Worm (Caenorhabditis elegans) whole organism, midembryonic: ENCODE data around the gene C44C10.7.

ENCODE experiments used
- T22C8.4 ChIP-seq: fragments of 200-800 bp; sonication (Bioruptor generic); IDR thresholded peaks from 2 replicates; pipeline ENCODE4 v1.3.6; 2022; ENCODE audit warnings: missing genetic modification characterization, missing compliant biosample characterization
- cog-1 ChIP-seq: sonication (generic microtip); optimal IDR thresholded peaks from 2 replicates; lab custom pipeline; 2016; ENCODE audit warnings: missing genetic modification characterization, missing compliant biosample characterization
- flt-1 ChIP-seq: fragments of 200-800 bp; sonication (Bioruptor generic); IDR thresholded peaks from 2 replicates; pipeline ENCODE4 v1.3.6; 2022; ENCODE audit warnings: missing genetic modification characterization, missing compliant biosample characterization
- klf-2 ChIP-seq: fragments of 200-800 bp; sonication (Bioruptor generic); conservative IDR thresholded peaks from 2 replicates; pipeline ENCODE4 v1.3.6; 2022; ENCODE audit warnings: missing genetic modification reagents, missing genetic modification characterization, missing compliant biosample characterization
- med-1 ChIP-seq: sonication (generic microtip); optimal IDR thresholded peaks from 2 replicates; lab custom pipeline; 2017; ENCODE audit warnings: missing genetic modification characterization, mild to moderate bottlenecking, missing compliant biosample characterization, antibody characterized with exemption, missing genetic modification reagents; ENCODE audit not compliant: insufficient read depth
- ref-1 ChIP-seq: fragments of 200-800 bp; sonication (Bioruptor generic); conservative IDR thresholded peaks from 2 replicates; pipeline ENCODE4 v1.3.6; 2022; ENCODE audit warnings: missing genetic modification reagents, missing genetic modification characterization, missing compliant biosample characterization
- tab-1 ChIP-seq: fragments of 200-800 bp; sonication (Bioruptor generic); IDR thresholded peaks from 2 replicates; pipeline ENCODE4 v1.3.6; 2022; ENCODE audit warnings: missing genetic modification characterization, missing compliant biosample characterization
- ztf-23 ChIP-seq: fragments of 200-800 bp; sonication (Bioruptor generic); IDR thresholded peaks from 2 replicates; pipeline ENCODE4 v1.3.6; 2022; ENCODE audit warnings: missing genetic modification reagents, missing genetic modification characterization, missing compliant biosample characterization
- ztf-29 ChIP-seq: fragments of 200-800 bp; sonication (Bioruptor generic); IDR thresholded peaks from 2 replicates; pipeline ENCODE4 v1.3.6; 2022; ENCODE audit warnings: missing genetic modification reagents, missing genetic modification characterization, missing compliant biosample characterization

Gene C44C10.7

DNA sequence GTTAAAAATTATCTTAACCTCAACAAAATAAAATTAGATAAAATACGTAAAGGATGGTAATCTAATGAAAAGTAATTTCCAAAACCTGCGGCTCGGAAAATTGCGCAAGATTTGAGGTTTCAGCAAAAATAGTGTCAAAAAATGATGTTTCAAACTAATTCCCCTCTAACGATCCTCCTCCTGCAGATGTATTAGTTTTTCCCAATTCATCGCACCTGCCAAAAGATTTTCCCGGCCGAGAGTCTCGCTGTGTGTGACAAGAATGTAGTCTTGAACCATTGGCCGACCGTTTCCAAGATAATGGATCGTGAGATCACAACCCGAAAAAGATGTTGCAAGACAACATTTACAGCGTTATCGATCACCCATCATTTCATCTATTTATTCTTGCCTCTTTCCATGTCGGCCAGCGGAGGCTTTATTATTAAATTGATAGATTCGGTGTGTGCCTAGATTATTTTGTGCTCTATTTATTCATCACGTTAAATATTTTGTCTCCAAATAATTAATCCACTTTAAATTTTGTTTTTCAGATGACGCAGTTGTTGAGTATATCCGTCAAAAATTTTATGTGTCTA, 2.0 kb upstream of the C44C10.7 start, which contains the start of the genes C44C10.10 and C44C10.5:
Gene C44C10.10 (plus strand): TSS at position 301 of the 578 bp plus-strand sequence.
Gene C44C10.5 (plus strand): TSS at position 528 of the 578 bp plus-strand sequence.
- TF ChIP-seq tab-1, result no peak
- TF ChIP-seq ztf-23, result no peak
- TF ChIP-seq med-1 (GFP tag; lab: Kevin White, UChicago), result no peak
- no peak for TF ChIP-seq T22C8.4 (GFP tag; lab: Robert Waterston, UW)
- TF ChIP-seq flt-1 (GFP tag; lab: Robert Waterston, UW), result no peak
- no peak for TF ChIP-seq cog-1
- no peak for TF ChIP-seq ztf-29 (GFP tag; lab: Robert Waterston, UW)
- TF ChIP-seq ref-1 (GFP tag; lab: Robert Waterston, UW), result no peak
- TF ChIP-seq klf-2, result no peak

DNA sequence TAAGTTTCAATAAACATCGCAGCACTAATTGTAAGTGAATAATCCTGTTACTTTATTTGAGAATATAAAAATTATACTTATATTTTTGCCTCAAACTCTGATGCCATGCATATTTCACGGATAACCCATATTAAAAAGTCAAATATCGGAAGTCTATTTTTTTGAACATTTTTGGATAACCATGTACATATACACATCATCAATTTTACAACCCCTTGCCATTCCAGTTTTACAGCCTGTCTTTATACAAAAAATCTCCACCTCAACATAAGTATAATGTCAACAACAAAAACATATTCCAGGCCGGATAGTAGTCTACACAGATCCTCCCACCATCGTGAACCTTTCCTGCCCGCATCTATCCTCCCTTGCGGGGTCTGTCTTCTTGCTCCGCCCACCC, 3.8 kb downstream of the C44C10.7 start, which contains the start of gene hnd-1:
Gene hnd-1 (plus strand): TSS at position 301 of the 400 bp plus-strand sequence.
- TF ChIP-seq tab-1 (no peak), klf-2 (no peak), ztf-29 (GFP tag; lab: Robert Waterston, UW) (no peak), flt-1 (GFP tag; lab: Robert Waterston, UW) (no peak), med-1 (GFP tag; lab: Kevin White, UChicago) (no peak), ref-1 (GFP tag; lab: Robert Waterston, UW) (no peak), T22C8.4 (GFP tag; lab: Robert Waterston, UW) (no peak), cog-1 (no peak), ztf-23 (no peak)

DNA sequence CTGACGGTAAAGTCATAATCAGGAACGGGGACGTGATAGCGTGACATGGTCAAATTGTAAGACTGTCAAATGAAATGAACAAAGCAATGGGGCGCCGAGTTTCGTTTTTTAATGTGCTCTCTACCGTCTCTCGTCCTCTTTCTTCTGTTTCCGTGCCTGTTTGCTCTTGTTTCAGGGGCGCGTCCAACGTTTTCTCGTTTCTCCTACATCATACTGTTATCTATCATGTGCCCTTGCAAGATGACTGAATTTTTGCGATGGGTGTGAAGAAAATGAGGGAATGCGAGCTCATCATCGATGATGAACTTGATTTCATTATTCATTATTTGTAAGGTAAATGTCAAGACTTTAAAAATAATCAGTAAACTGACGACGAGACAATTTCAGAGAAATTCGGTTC, 7.2 kb downstream of the C44C10.7 start, which contains the start of gene T04F8.7:
Gene T04F8.7 (minus strand): TSS at position 130 of the 400 bp plus-strand sequence.
- no peak for TF ChIP-seq ref-1 (GFP tag; lab: Robert Waterston, UW)
- TF ChIP-seq med-1 (GFP tag; lab: Kevin White, UChicago), result no peak
- no peak for TF ChIP-seq tab-1
- no peak for TF ChIP-seq flt-1 (GFP tag; lab: Robert Waterston, UW)
- TF ChIP-seq klf-2, result no peak
- no peak for TF ChIP-seq cog-1
- no peak for TF ChIP-seq ztf-29 (GFP tag; lab: Robert Waterston, UW)
- no peak for TF ChIP-seq ztf-23
- TF ChIP-seq T22C8.4 (GFP tag; lab: Robert Waterston, UW), result no peak

DNA sequence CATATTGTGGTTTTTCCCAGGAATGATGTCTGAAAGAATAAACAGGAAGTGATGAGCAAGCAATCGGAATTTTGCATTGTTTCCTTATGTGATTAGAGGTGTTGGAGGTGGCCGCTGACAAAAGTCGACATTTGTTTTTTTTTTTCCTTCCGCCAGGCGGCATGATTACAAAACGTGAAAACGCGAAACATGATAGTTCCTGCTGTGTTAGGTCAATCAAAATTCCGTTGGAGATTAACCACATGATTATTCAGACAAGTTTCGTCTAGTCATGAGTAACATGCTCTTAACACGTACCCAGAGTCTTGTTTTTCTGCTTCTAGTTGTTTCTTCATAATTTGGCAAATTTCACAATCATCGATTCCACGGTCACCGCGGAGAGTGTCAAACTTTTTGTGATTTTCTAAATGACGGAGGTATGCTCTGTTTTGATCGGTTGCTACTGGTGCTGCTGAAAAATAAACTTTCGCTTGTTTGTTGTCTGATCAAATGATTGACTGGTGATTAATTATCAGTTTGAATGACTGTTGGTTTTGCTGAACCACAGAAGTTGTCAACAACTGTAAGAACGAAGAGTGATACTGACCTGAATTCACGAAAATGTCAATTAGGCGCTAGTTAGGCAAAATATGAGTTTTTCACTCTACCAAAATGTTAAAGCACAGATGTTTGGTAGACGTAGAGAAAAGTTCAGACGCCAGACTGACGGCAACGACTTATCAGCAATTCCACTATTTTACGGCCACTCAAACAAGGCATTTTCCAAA, 8.7 kb downstream of the C44C10.7 start:
- TF ChIP-seq cog-1 (no peak), med-1 (GFP tag; lab: Kevin White, UChicago) (no peak), ztf-29 (GFP tag; lab: Robert Waterston, UW) (no peak), ztf-23 (no peak), flt-1 (GFP tag; lab: Robert Waterston, UW) (no peak), ref-1 (GFP tag; lab: Robert Waterston, UW) (no peak)

DNA sequence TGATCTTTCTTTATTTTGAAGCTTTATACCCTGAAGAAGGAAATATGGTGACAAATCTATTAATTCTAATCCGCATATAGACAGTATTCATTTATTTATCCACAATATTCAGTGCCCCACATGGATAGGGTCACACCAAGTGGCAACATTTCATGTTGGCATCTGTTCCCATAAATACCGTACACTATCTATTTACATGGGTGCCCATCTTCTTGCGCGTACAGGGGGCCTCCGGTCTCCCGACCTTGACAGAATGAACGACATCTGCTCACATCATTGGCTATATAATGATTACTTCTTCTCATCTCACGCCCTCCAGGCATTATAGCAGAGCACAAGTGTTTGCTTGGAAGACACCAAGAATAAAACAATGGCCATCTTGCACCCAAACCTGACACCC, 12.5 kb downstream of the C44C10.7 start:
- no peak for TF ChIP-seq med-1 (GFP tag; lab: Kevin White, UChicago)
- TF ChIP-seq cog-1, result peak; percentile 21

DNA sequence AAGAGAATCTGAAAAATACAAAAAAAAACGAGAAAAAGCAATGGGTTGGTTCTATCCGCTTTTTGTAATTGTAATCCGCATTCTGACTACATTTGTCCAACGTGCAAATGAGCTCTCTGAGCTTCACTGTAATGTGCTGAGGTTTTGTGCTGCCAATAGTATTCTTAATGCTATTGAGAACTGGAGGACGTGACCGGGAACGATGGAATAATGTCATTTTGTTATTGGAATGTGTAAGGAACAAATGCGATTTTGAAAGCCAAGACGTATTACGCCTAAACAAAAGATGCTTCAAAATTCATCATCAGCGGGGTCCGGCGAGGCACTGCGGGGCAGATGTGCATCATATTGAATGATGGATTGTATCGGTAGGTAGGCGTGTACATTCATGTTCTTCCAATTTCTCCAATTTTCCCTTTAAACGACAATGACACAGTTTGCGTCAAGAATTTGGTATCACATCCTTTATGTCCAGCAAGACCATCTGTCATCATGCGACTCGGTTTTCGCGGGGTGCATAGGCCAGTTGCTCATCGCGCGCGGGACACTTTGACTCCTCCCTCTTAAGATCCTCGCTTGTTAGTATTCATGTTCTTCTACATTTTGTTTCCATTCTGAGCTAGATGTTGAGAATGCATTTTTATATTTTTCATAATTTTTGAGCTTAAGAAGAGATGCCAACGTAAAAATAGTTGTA, 14.9 kb downstream of the C44C10.7 start:
- TF ChIP-seq ztf-29 (GFP tag; lab: Robert Waterston, UW) (no peak), klf-2 (no peak), cog-1 (no peak), tab-1 (no peak), ref-1 (GFP tag; lab: Robert Waterston, UW) (no peak), med-1 (GFP tag; lab: Kevin White, UChicago) (no peak), ztf-23 (no peak), T22C8.4 (GFP tag; lab: Robert Waterston, UW) (no peak), flt-1 (GFP tag; lab: Robert Waterston, UW) (no peak)

DNA sequence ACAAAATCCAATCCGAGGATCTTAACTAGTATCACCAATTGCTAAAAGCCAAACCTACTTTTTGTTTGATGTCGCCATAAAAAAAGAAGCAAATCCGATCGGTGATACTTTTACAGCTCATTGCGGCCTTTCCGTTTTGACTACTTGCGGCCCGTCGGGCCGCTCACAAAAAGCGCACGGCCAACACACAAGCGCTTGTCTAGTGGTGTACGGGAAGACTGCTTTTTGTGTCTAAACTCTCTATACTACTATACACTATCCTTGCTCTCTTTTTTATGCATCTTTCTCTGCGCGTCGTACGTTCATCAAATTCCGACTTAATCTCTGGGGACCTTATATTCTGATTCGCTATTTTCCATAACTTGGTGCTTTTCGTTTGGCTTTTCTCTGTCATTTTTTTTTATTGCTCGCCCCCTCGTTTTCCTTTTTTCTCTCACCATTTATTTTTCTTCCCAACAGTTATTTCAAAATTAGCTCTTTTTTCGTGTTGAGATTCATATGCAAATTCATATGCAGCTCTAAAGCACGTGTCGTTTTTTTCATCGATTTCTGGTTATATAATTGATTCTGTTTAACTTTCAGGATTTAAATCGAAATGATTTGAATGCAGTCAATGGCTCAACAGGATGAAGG, 21.4 kb downstream of the C44C10.7 start, which contains the start of gene noca-2:
Gene noca-2 (plus strand): TSS at position 583 of the 633 bp plus-strand sequence.
- TF ChIP-seq tab-1 (no peak), cog-1 (peak; percentile 46)

DNA sequence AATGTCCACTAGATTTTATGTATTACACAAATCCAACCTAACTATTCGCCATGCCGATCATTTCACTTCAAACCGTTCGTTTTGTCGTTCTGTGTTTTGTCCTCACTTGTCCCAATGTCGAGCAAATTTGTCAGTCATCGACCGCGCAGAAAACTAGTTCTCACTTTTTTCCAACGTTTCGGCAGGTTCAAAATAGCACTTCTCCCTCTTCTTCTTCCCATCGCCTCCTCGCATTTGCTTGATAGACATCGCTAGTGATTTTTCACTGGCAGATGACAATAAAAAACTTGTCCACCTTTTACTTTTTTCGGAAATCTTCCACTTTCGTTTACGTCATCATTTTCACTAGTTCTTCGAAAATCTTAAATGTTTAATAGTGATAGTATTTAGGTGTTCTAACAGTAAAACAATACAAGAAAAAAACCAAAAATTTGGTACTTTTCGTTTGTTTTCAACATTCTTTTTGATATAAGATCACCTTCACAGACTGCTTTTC, 22.5 kb downstream of the C44C10.7 start:
- TF ChIP-seq tab-1 (no peak), ztf-29 (GFP tag; lab: Robert Waterston, UW) (no peak), ref-1 (GFP tag; lab: Robert Waterston, UW) (no peak), flt-1 (GFP tag; lab: Robert Waterston, UW) (no peak)

DNA sequence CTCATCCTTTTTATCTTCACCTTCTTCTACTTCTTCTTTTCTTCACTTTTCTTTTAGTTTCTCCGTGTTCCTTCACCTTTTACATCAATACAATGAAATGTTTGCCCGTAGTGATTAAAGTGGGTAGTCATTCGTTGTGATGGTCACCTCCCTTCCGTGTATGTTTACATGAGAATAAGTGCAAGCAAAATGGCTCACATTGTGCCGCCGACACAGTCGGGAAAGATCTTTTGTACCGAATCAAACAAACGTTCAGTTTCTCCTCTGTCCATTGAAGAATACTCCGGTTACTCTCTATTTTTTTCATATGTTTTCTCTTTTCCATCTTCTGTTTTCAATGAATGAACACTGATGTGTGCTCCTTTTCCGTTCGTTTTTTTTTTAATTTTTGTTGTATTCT, 23.9 kb downstream of the C44C10.7 start:
- TF ChIP-seq ztf-23 (no peak), med-1 (GFP tag; lab: Kevin White, UChicago) (no peak), ztf-29 (GFP tag; lab: Robert Waterston, UW) (no peak), T22C8.4 (GFP tag; lab: Robert Waterston, UW) (no peak), ref-1 (GFP tag; lab: Robert Waterston, UW) (no peak), cog-1 (no peak), tab-1 (no peak), klf-2 (no peak), flt-1 (GFP tag; lab: Robert Waterston, UW) (no peak)
